Worm (Caenorhabditis elegans) whole organism, L1 larva: Measurements from ENCODE around the gene memo-1.

Experiments
- elt-3 ChIP-seq, 6 experiments: fragments of 150-350 bp in 1 of 6; sonication (generic microtip); optimal IDR thresholded peaks; 2 replicates each; lab custom pipeline; 2017 to 2018; ENCODE audit warnings: missing biosample characterization in 6 of 6, missing genetic modification characterization in 6 of 6, inconsistent platforms in 1 of 6
- lsy-2 ChIP-seq, 2 experiments: fragments of 150-350 bp; optimal IDR thresholded peaks; 2 replicates each; lab custom pipeline; 2014; ENCODE audit warnings: missing biosample characterization in 2 of 2, missing genetic modification characterization in 2 of 2
- unc-62 ChIP-seq: fragments of 150-350 bp; optimal IDR thresholded peaks from 2 replicates; lab custom pipeline; 2014; ENCODE audit warnings: missing biosample characterization, missing genetic modification reagents, missing genetic modification characterization

- TF ChIP-seq unc-62 (no peak), elt-3 (tag; optimal IDR thresholded peaks at IDR 0.05; lab: Kevin White, UChicago) (no peak), lsy-2 (tag; optimal IDR thresholded peaks at IDR 0.05; lab: Kevin White, UChicago) (no peak)
Observed at ce11 chrV:7806629-7807028, 40.3 kb downstream of the memo-1 start.
